Worm (Caenorhabditis elegans): ENCODE measurements around the gene set-9.

ce11 chrIV:4259433-4259832 lies 48.3 kb upstream of the set-9 start:
- no peak for TF ChIP-seq ama-1 (optimal IDR thresholded peaks at IDR 0.05)
- TF ChIP-seq ets-7 (tag; optimal IDR thresholded peaks at IDR 0.05): no peak
- no peak for TF ChIP-seq aly-1 (tag; optimal IDR thresholded peaks at IDR 0.05)
- no peak for TF ChIP-seq hmbx-1 (tag; optimal IDR thresholded peaks at IDR 0.05)
- no peak for TF ChIP-seq pes-1 (GFP tag; IDR thresholded peaks at IDR 0.05)
- TF ChIP-seq scrt-1 (GFP tag; IDR thresholded peaks at IDR 0.05): no peak
- no peak for TF ChIP-seq sea-1 (GFP tag; conservative IDR thresholded peaks at IDR 0.05)
- no peak for TF ChIP-seq hnd-1 (tag; optimal IDR thresholded peaks at IDR 0.05)
- TF ChIP-seq ceh-36 (tag; optimal IDR thresholded peaks at IDR 0.05): no peak
- TF ChIP-seq F13C5.2 (tag; optimal IDR thresholded peaks at IDR 0.05): no peak

All from whole organism, early embryonic.